Fruit fly (Drosophila melanogaster): Measurements from ENCODE around the gene CG32755.
A peak's percentile ranks its signal among the peaks of the same experiment; 100 is the strongest.

Gene CG32755

dm6 chrX:5989368-5989767 lies 39.3 kb downstream of the CG32755 start (continued):
- TF ChIP-seq HLH4C (GFP tag; IDR thresholded peaks at IDR 0.05; ENCODE audit: partially characterized antibody) (no peak), fd102C (GFP tag; optimal IDR thresholded peaks at IDR 0.05) (no peak), luna (GFP tag; optimal IDR thresholded peaks at IDR 0.05) (no peak), CG8388 (GFP tag; optimal IDR thresholded peaks at IDR 0.05) (peak; percentile 49), MESR4 (GFP tag; optimal IDR thresholded peaks at IDR 0.05) (no peak), CG12744 (GFP tag; optimal IDR thresholded peaks at IDR 0.05) (no peak), CG12071 (GFP tag; optimal IDR thresholded peaks at IDR 0.05) (no peak), seq (GFP tag; IDR thresholded peaks at IDR 0.05) (peak; percentile 56), sqz (GFP tag; optimal IDR thresholded peaks at IDR 0.05) (no peak), HmgZ (tag; optimal IDR thresholded peaks at IDR 0.05) (no peak), Spps (tag; optimal IDR thresholded peaks at IDR 0.05) (no peak), CG8089 (GFP tag; optimal IDR thresholded peaks at IDR 0.05) (no peak), CG11093 (GFP tag; IDR thresholded peaks at IDR 0.05) (no peak), unpg (GFP tag; optimal IDR thresholded peaks at IDR 0.05) (peak; percentile 65), CG18764 (GFP tag; optimal IDR thresholded peaks at IDR 0.05) (no peak), grau (tag; optimal IDR thresholded peaks at IDR 0.05) (peak; percentile 58), yki (optimal IDR thresholded peaks at IDR 0.05) (no peak), ssp (GFP tag; IDR thresholded peaks at IDR 0.05) (peak; percentile 38; the same call in 1 of the 2 replicates), Hand (GFP tag; optimal IDR thresholded peaks at IDR 0.05) (no peak), Bgb (GFP tag; IDR thresholded peaks at IDR 0.05; ENCODE audit: partially characterized antibody) (no peak), nom (GFP tag; optimal IDR thresholded peaks at IDR 0.05) (no peak), CG10431 (GFP tag; optimal IDR thresholded peaks at IDR 0.05) (no peak), gcm (GFP tag; optimal IDR thresholded peaks at IDR 0.05) (no peak), run (tag; optimal IDR thresholded peaks at IDR 0.05) (no peak), CG14667 (GFP tag; IDR thresholded peaks at IDR 0.05) (no peak), ken (GFP tag; IDR thresholded peaks at IDR 0.05) (no peak), CG34422 (GFP tag; IDR thresholded peaks at IDR 0.05) (peak; percentile 63), Doc2 (GFP tag; IDR thresholded peaks at IDR 0.05) (no peak), CG7928 (GFP tag; optimal IDR thresholded peaks at IDR 0.05) (no peak), fd3F (GFP tag; optimal IDR thresholded peaks at IDR 0.05) (no peak), tna (GFP tag; IDR thresholded peaks at IDR 0.05; ENCODE audit: partially characterized antibody) (no peak), Adf1 (GFP tag; IDR thresholded peaks at IDR 0.05) (no peak), bigmax (GFP tag; optimal IDR thresholded peaks at IDR 0.05) (no peak), ase (GFP tag; IDR thresholded peaks at IDR 0.05) (peak; percentile 63; the same call in 2 of the 3 replicates), dm (GFP tag; optimal IDR thresholded peaks at IDR 0.05) (no peak), pzg (GFP tag; optimal IDR thresholded peaks at IDR 0.05) (no peak), Sox102F (GFP tag; optimal IDR thresholded peaks at IDR 0.05) (peak; percentile 59), CG3163 (GFP tag; optimal IDR thresholded peaks at IDR 0.05) (no peak), CTCF (GFP tag; optimal IDR thresholded peaks at IDR 0.05) (no peak), fru (optimal IDR thresholded peaks at IDR 0.05) (no peak), tgo (GFP tag; IDR thresholded peaks at IDR 0.05) (peak; percentile 42; the same call in 1 of the 3 replicates), CG1602 (GFP tag; optimal IDR thresholded peaks at IDR 0.05) (no peak), CG7745 (tag; optimal IDR thresholded peaks at IDR 0.05) (no peak), jigr1 (GFP tag; IDR thresholded peaks at IDR 0.05) (no peak), Fer1 (GFP tag; optimal IDR thresholded peaks at IDR 0.05) (peak; percentile 18), sd (tag; optimal IDR thresholded peaks at IDR 0.05) (no peak), Fer2 (tag; optimal IDR thresholded peaks at IDR 0.05) (no peak), CG8478 (optimal IDR thresholded peaks at IDR 0.05) (no peak), CG14860 (GFP tag; IDR thresholded peaks at IDR 0.05; ENCODE audit: partially characterized antibody) (no peak), CG17359 (tag; optimal IDR thresholded peaks at IDR 0.05) (peak; percentile 61), CG33213 (GFP tag; optimal IDR thresholded peaks at IDR 0.05) (no peak), HLH3B (GFP tag; IDR thresholded peaks at IDR 0.05) (peak; percentile 62), sug (tag; optimal IDR thresholded peaks at IDR 0.05) (no peak)

All from whole organism, embryonic.